Fruit fly (Drosophila melanogaster) whole organism, prepupa: ENCODE measurements around the gene Adgf-D.

Source experiments
- Blimp-1 ChIP-seq: fragments of 200-800 bp; sonication (Bioruptor generic); optimal IDR thresholded peaks from 3 replicates; lab custom pipeline; 2017; ENCODE audit warnings: missing biosample characterization, missing genetic modification characterization, mild to moderate bottlenecking, moderate library complexity, missing genetic modification reagents
- CG10669 ChIP-seq: fragments of 200-800 bp; sonication (Bioruptor generic); optimal IDR thresholded peaks from 3 replicates; lab custom pipeline; 2018; ENCODE audit warnings: missing biosample characterization, mild to moderate bottlenecking, missing genetic modification characterization, moderate library complexity
- CG11294 ChIP-seq: fragments of 200-800 bp; sonication (Bioruptor generic); IDR thresholded peaks from 2 replicates; pipeline ENCODE4 v1.3.6; 2022; ENCODE audit warnings: missing biosample characterization, missing genetic modification characterization
- CG11762 ChIP-seq: fragments of 200-800 bp; sonication (Bioruptor generic); optimal IDR thresholded peaks from 3 replicates; lab custom pipeline; 2016; ENCODE audit warnings: missing biosample characterization, missing genetic modification characterization; ENCODE audit not compliant: insufficient read depth
- CG11902 ChIP-seq: fragments of 200-800 bp; sonication (Bioruptor generic); optimal IDR thresholded peaks from 3 replicates; lab custom pipeline; 2016; ENCODE audit warnings: missing biosample characterization, missing genetic modification characterization
- CG1621 ChIP-seq: fragments of 200-800 bp; sonication (Bioruptor generic); optimal IDR thresholded peaks from 3 replicates; lab custom pipeline; 2018; ENCODE audit warnings: missing biosample characterization, mild to moderate bottlenecking, missing genetic modification characterization
- CG32006 ChIP-seq: fragments of 200-800 bp; sonication (Bioruptor generic); optimal IDR thresholded peaks from 3 replicates; lab custom pipeline; 2017; ENCODE audit warnings: missing biosample characterization, mild to moderate bottlenecking, missing genetic modification characterization
- CG3919 ChIP-seq: fragments of 200-800 bp; sonication (Bioruptor generic); optimal IDR thresholded peaks from 3 replicates; lab custom pipeline; 2016; ENCODE audit warnings: missing biosample characterization, missing genetic modification characterization
- CG6163 ChIP-seq: fragments of 200-800 bp; sonication (Bioruptor generic); IDR thresholded peaks from 3 replicates; pipeline ENCODE4 v1.3.6; 2022; ENCODE audit warnings: missing biosample characterization, missing genetic modification characterization
- CG6808 ChIP-seq: fragments of 200-800 bp; sonication (Bioruptor generic); optimal IDR thresholded peaks from 3 replicates; lab custom pipeline; 2017; ENCODE audit warnings: missing biosample characterization, missing genetic modification characterization, mild to moderate bottlenecking, moderate library complexity, missing genetic modification reagents
- CG8119 ChIP-seq: fragments of 200-800 bp; sonication (Bioruptor generic); IDR thresholded peaks from 3 replicates; pipeline ENCODE4 v1.3.6; 2022; ENCODE audit warnings: missing biosample characterization, missing genetic modification characterization
- CG8319 ChIP-seq: fragments of 200-800 bp; sonication (Bioruptor generic); optimal IDR thresholded peaks from 3 replicates; lab custom pipeline; 2016; ENCODE audit warnings: missing biosample characterization, missing genetic modification characterization
- CG8632 ChIP-seq: fragments of 200-800 bp; sonication (Bioruptor generic); optimal IDR thresholded peaks from 3 replicates; lab custom pipeline; 2016; ENCODE audit warnings: missing biosample characterization, missing genetic modification characterization
- Ets96B ChIP-seq: fragments of 200-800 bp; optimal IDR thresholded peaks from 2 replicates; lab custom pipeline; 2019; ENCODE audit warnings: missing biosample characterization, mild to moderate bottlenecking, missing genetic modification characterization, moderate library complexity
- Gug ChIP-seq: fragments of 200-800 bp; sonication (Bioruptor generic); IDR thresholded peaks from 2 replicates; pipeline ENCODE4 v1.3.6; 2022; ENCODE audit warnings: missing biosample characterization, missing genetic modification characterization
- Hr38 ChIP-seq: sonication (Bioruptor generic); optimal IDR thresholded peaks from 2 replicates; lab custom pipeline; 2016; ENCODE audit warnings: missing biosample characterization, missing genetic modification characterization
- Hr39 ChIP-seq: fragments of 200-800 bp; sonication (Bioruptor generic); optimal IDR thresholded peaks from 2 replicates; lab custom pipeline; 2016; ENCODE audit warnings: missing biosample characterization, missing genetic modification characterization
- Met ChIP-seq: fragments of 200-800 bp; sonication (Bioruptor generic); optimal IDR thresholded peaks from 3 replicates; lab custom pipeline; 2016; ENCODE audit warnings: missing biosample characterization, missing genetic modification characterization
- OdsH ChIP-seq: fragments of 200-800 bp; sonication (Bioruptor generic); optimal IDR thresholded peaks from 3 replicates; lab custom pipeline; 2016; ENCODE audit warnings: missing biosample characterization, missing genetic modification characterization
- Sox14 ChIP-seq: fragments of 200-800 bp; sonication (Bioruptor generic); optimal IDR thresholded peaks from 3 replicates; lab custom pipeline; 2016; ENCODE audit warnings: missing biosample characterization, missing genetic modification characterization
- Sox15 ChIP-seq: fragments of 200-800 bp; sonication (Bioruptor generic); optimal IDR thresholded peaks from 3 replicates; lab custom pipeline; 2016; ENCODE audit warnings: missing biosample characterization, missing genetic modification characterization
- achi ChIP-seq: fragments of 200-800 bp; sonication (Bioruptor generic); optimal IDR thresholded peaks from 3 replicates; lab custom pipeline; 2016; ENCODE audit warnings: missing biosample characterization, missing genetic modification characterization
- cyc ChIP-seq: fragments of 200-800 bp; sonication (Bioruptor generic); optimal IDR thresholded peaks from 3 replicates; lab custom pipeline; 2016; ENCODE audit warnings: missing biosample characterization, missing genetic modification characterization
- dac ChIP-seq: fragments of 200-800 bp; sonication (Bioruptor generic); optimal IDR thresholded peaks from 2 replicates; lab custom pipeline; 2017; ENCODE audit warnings: missing biosample characterization, mild to moderate bottlenecking, missing genetic modification characterization
- eg ChIP-seq: fragments of 200-800 bp; sonication (Bioruptor generic); IDR thresholded peaks from 3 replicates; pipeline ENCODE4 v1.3.6; 2022; ENCODE audit warnings: missing biosample characterization, missing genetic modification characterization
- esn ChIP-seq: fragments of 200-800 bp; sonication (Bioruptor generic); optimal IDR thresholded peaks from 2 replicates; lab custom pipeline; 2016; ENCODE audit warnings: missing biosample characterization, mild to moderate bottlenecking, missing genetic modification characterization, moderate library complexity
- fd59A ChIP-seq: fragments of 200-800 bp; sonication (Bioruptor generic); optimal IDR thresholded peaks from 2 replicates; lab custom pipeline; 2017; ENCODE audit warnings: missing biosample characterization, mild to moderate bottlenecking, missing genetic modification characterization, missing genetic modification reagents
- net ChIP-seq: fragments of 200-800 bp; sonication (Bioruptor generic); optimal IDR thresholded peaks from 3 replicates; lab custom pipeline; 2016; ENCODE audit warnings: missing biosample characterization, missing genetic modification characterization
- ss ChIP-seq, 2 experiments: fragments of 200-800 bp; sonication (Bioruptor generic); optimal IDR thresholded peaks; 2 replicates in 1 of 2; 3 replicates in 1 of 2; lab custom pipeline; 2017 to 2018; ENCODE audit warnings: mild to moderate bottlenecking in 2 of 2, missing biosample characterization in 2 of 2, missing genetic modification characterization in 2 of 2, moderate library complexity in 1 of 2
- svp ChIP-seq: fragments of 200-800 bp; sonication (Bioruptor generic); peaks from one replicate; lab custom pipeline; 2016; ENCODE audit warnings: missing biosample characterization, missing genetic modification characterization
- vri ChIP-seq: fragments of 200-800 bp; sonication (Bioruptor generic); optimal IDR thresholded peaks from 3 replicates; lab custom pipeline; 2016; ENCODE audit warnings: missing biosample characterization, mild to moderate bottlenecking, missing genetic modification characterization

Gene Adgf-D

dm6 chr3R:13705292-13705885 lies at the start of gene Adgf-D:
TSS of gene Adgf-D (minus strand) at chr3R:13705402.
- no peak for TF ChIP-seq dac (GFP tag; lab: Kevin White, UChicago)
- no peak for TF ChIP-seq CG8119 (GFP tag; lab: Robert Waterston, UW)
- TF ChIP-seq svp (GFP tag; lab: Kevin White, UChicago), result peak; percentile 91
- TF ChIP-seq ss (GFP tag; optimal IDR thresholded peaks at IDR 0.05; lab: Kevin White, UChicago), result no peak
- TF ChIP-seq CG10669 (GFP tag; lab: Kevin White, UChicago), result no peak
- 0 out of 3 replicates have a peak, but pooled peaks have one; percentile 19 for TF ChIP-seq CG6163 (GFP tag; lab: Robert Waterston, UW)
- no peak for TF ChIP-seq CG3919 (GFP tag; lab: Kevin White, UChicago)

- TF ChIP-seq CG8632 (GFP tag; lab: Kevin White, UChicago), result no peak
- TF ChIP-seq CG10669 (GFP tag; lab: Kevin White, UChicago), result no peak
- no peak for TF ChIP-seq CG32006 (GFP tag; lab: Kevin White, UChicago)
- TF ChIP-seq Ets96B, result no peak
- TF ChIP-seq Gug (GFP tag; lab: Robert Waterston, UW), result no peak
- TF ChIP-seq Hr39 (GFP tag; lab: Kevin White, UChicago), result no peak
- TF ChIP-seq net (GFP tag; lab: Kevin White, UChicago), result no peak
- no peak for TF ChIP-seq fd59A (GFP tag; lab: Kevin White, UChicago)
- TF ChIP-seq CG1621 (tag; lab: Kevin White, UChicago), result no peak
- TF ChIP-seq CG8319 (GFP tag; lab: Kevin White, UChicago), result no peak
- no peak for TF ChIP-seq Blimp-1
- no peak for TF ChIP-seq vri (GFP tag; lab: Kevin White, UChicago)
- TF ChIP-seq svp (GFP tag; lab: Kevin White, UChicago), result no peak
- no peak for TF ChIP-seq Met (GFP tag; lab: Kevin White, UChicago)
- TF ChIP-seq CG11294 (GFP tag; lab: Robert Waterston, UW), result no peak
- TF ChIP-seq CG8119 (GFP tag; lab: Robert Waterston, UW), result no peak
- TF ChIP-seq, all 60 proteins: peak for 0
These were observed 41.0 kb upstream of the Adgf-D start for dm6 chr3R:13746066-13746673.

DNA sequence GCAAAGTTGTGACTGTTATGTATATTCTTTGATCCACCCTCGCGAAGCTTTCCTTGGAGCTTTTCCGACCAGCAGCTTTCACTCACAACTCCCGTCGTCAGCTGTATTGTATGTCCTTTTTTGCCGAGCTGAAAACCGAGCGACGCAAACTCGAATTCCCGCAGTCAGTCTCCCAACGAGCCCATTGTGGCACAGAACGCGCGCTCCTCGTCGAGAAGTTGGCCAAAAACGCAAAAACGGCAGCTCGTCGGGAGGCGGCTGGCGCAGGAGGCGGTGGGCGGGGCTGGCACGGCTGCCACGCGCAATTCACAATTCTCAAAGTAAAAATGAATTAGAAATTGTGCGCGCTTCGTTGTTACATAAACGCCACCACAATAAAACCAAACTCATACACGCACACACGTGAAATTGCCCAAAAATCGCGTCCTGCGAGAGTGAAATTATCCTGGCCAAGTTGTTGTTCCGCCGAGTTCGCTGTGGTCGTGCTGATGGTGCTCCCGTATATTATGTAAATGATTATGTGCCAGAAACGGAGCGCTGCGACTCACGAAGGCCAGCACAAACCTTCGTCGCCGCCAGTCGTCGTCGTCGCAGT lies 30.2 kb upstream of the Adgf-D start:
- TF ChIP-seq svp (GFP tag; lab: Kevin White, UChicago) (peak; percentile 35), OdsH (no peak)

- TF ChIP-seq CG11902 (GFP tag; lab: Kevin White, UChicago), result no peak
- TF ChIP-seq eg (GFP tag; lab: Robert Waterston, UW), result peak; percentile 29; the same call in 1 of the 3 replicates
- TF ChIP-seq Sox14 (GFP tag; lab: Kevin White, UChicago), result no peak
- no peak for TF ChIP-seq CG11762 (GFP tag; lab: Kevin White, UChicago)
- TF ChIP-seq vri (GFP tag; lab: Kevin White, UChicago), result no peak
- TF ChIP-seq Sox15 (GFP tag; lab: Kevin White, UChicago), result no peak
- TF ChIP-seq esn, result no peak
- no peak for TF ChIP-seq fd59A (GFP tag; lab: Kevin White, UChicago)
- TF ChIP-seq CG6163 (GFP tag; lab: Robert Waterston, UW), result 0 out of 3 replicates have a peak, but pooled peaks have one; percentile 22
- no peak for TF ChIP-seq cyc (GFP tag; lab: Kevin White, UChicago)
- no peak for TF ChIP-seq svp (GFP tag; lab: Kevin White, UChicago)
- TF ChIP-seq ss (GFP tag; optimal IDR thresholded peaks at IDR 0.05; lab: Kevin White, UChicago), result peak in 1 of 2 experiments; percentile 3
- TF ChIP-seq Hr38, result no peak
- TF ChIP-seq CG8632 (GFP tag; lab: Kevin White, UChicago), result no peak
- no peak for TF ChIP-seq achi (GFP tag; lab: Kevin White, UChicago)
- no peak for TF ChIP-seq CG6808 (GFP tag; lab: Kevin White, UChicago)
- no peak for TF ChIP-seq Met (GFP tag; lab: Kevin White, UChicago)
These were observed 24.8 kb upstream of the Adgf-D start for dm6 chr3R:13730005-13730404.
